Worm (Caenorhabditis elegans) whole organism, late embryonic: ENCODE measurements around the gene F14E5.8.

Experiments
- K02D7.2 ChIP-seq: sonication (generic microtip); optimal IDR thresholded peaks from 2 replicates; lab custom pipeline; 2017; ENCODE audit warnings: mild to moderate bottlenecking, missing genetic modification characterization, missing compliant biosample characterization
- dmd-4 ChIP-seq: sonication (generic microtip); optimal IDR thresholded peaks from 2 replicates; lab custom pipeline; 2016; ENCODE audit warnings: borderline replicate concordance, missing genetic modification characterization, missing compliant biosample characterization
- elt-2 ChIP-seq: sonication (generic microtip); optimal IDR thresholded peaks from 2 replicates; lab custom pipeline; 2016; ENCODE audit warnings: missing genetic modification reagents, missing genetic modification characterization, missing compliant biosample characterization
- elt-4 ChIP-seq: sonication (generic microtip); optimal IDR thresholded peaks from 2 replicates; lab custom pipeline; 2016; ENCODE audit warnings: missing genetic modification characterization, missing compliant biosample characterization
- ets-4 ChIP-seq: sonication (generic microtip); optimal IDR thresholded peaks from 2 replicates; lab custom pipeline; 2016; ENCODE audit warnings: missing genetic modification characterization, missing compliant biosample characterization
- hlh-15 ChIP-seq: sonication (generic microtip); optimal IDR thresholded peaks from 2 replicates; lab custom pipeline; 2016; ENCODE audit warnings: missing genetic modification characterization, missing compliant biosample characterization
- odd-2 ChIP-seq: sonication (generic microtip); optimal IDR thresholded peaks from 2 replicates; lab custom pipeline; 2017; ENCODE audit warnings: antibody characterized with exemption, mild to moderate bottlenecking, missing genetic modification characterization, missing compliant biosample characterization
- tbx-2 ChIP-seq: sonication (generic microtip); optimal IDR thresholded peaks from 2 replicates; lab custom pipeline; 2016; ENCODE audit warnings: missing genetic modification characterization, missing compliant biosample characterization
- ztf-16 ChIP-seq: sonication (generic microtip); optimal IDR thresholded peaks from 2 replicates; lab custom pipeline; 2017; ENCODE audit warnings: missing genetic modification characterization, missing compliant biosample characterization

DNA sequence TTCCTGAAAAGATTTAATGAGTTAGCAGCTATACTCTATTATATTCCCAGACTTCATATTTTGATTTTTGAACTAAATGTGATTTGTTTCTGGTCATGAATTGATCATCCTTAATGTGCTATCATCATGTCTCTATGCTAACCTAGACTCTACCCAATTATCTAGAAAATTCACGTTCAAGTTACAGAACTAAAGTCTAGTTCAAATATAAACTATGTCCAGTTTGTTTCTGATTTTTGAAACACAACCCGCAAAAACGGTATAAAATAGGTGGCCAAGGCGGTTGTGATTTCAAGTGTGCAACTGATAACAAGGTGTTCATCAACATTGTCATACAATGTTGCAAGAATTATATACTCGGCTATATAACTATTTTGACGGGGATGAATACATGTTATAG is 29.1 kb upstream of the F14E5.8 start, which contains the start of gene F49E12.10:
- TF ChIP-seq odd-2 (no peak), dmd-4 (tag; lab: Kevin White, UChicago) (no peak), tbx-2 (tag; lab: Kevin White, UChicago) (no peak), ets-4 (tag; lab: Kevin White, UChicago) (no peak), elt-4 (tag; lab: Kevin White, UChicago) (no peak), hlh-15 (tag; lab: Kevin White, UChicago) (no peak), K02D7.2 (tag; lab: Kevin White, UChicago) (no peak), ztf-16 (no peak), elt-2 (tag; lab: Kevin White, UChicago) (no peak)
